Worm (Caenorhabditis elegans) whole organism, early embryonic: ENCODE results near the gene Y32B12C.1.

ENCODE experiments used
- ama-1 ChIP-seq: fragments of 150-350 bp; optimal IDR thresholded peaks from 2 replicates; lab custom pipeline; 2014
- sea-1 ChIP-seq: fragments of 200-800 bp; sonication (Bioruptor generic); conservative IDR thresholded peaks from 2 replicates; pipeline ENCODE4 v1.3.6; 2022; ENCODE audit warnings: missing genetic modification characterization, missing compliant biosample characterization

DNA sequence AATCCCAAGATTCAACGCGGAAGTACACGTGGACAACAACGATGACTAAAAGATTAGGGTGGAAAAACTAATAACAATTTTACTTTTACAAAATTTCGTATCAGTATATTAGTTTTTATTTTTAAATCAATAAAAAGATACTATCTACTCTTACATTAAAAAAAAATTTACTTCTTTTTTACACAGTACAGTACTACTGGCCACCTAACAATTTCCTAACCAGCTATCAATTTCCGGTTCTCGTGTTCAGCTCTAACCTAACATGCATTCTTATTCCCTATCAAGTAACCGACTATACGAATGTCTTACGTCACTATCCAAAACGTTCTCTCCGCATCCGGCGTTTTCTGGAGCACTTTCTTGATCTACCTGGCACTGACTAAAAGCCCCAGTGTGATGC is 23.2 kb downstream of the Y32B12C.1 start, which contains the start of gene srd-21:
- no peak for TF ChIP-seq sea-1 (GFP tag; lab: Robert Waterston, UW)
- no peak for TF ChIP-seq ama-1 (lab: Kevin White, UChicago)
